Worm (Caenorhabditis elegans) whole organism, young adult: ENCODE measurements around the gene C34B4.5.

Experiments
- D2030.7 ChIP-seq: fragments of 200-800 bp; sonication (Bioruptor generic); IDR thresholded peaks from 2 replicates; pipeline ENCODE4 v1.3.6; 2022; ENCODE audit warnings: missing genetic modification reagents, missing genetic modification characterization, missing compliant biosample characterization
- F22D6.2 ChIP-seq: sonication (generic microtip); optimal IDR thresholded peaks from 2 replicates; lab custom pipeline; 2016; ENCODE audit warnings: mild to moderate bottlenecking, missing genetic modification characterization, missing compliant biosample characterization
- F37B4.10 ChIP-seq: fragments of 200-800 bp; sonication (Bioruptor generic); IDR thresholded peaks from 2 replicates; pipeline ENCODE4 v1.3.6; 2022; ENCODE audit warnings: missing genetic modification characterization, missing compliant biosample characterization
- F52B5.7 ChIP-seq: sonication (generic microtip); optimal IDR thresholded peaks from 2 replicates; lab custom pipeline; 2016; ENCODE audit warnings: mild to moderate bottlenecking, missing genetic modification characterization, missing compliant biosample characterization
- F55B11.4 ChIP-seq: sonication (generic microtip); optimal IDR thresholded peaks from 2 replicates; lab custom pipeline; 2016; ENCODE audit warnings: missing compliant biosample characterization, missing genetic modification characterization, borderline replicate concordance; ENCODE audit not compliant: insufficient read depth
- K11D2.4 ChIP-seq: fragments of 200-800 bp; sonication (Bioruptor generic); IDR thresholded peaks from 2 replicates; pipeline ENCODE4 v1.3.6; 2022; ENCODE audit warnings: missing genetic modification reagents, missing genetic modification characterization, missing compliant biosample characterization
- K12H6.12 ChIP-seq: fragments of 200-800 bp; sonication (Bioruptor generic); optimal IDR thresholded peaks from 2 replicates; lab custom pipeline; 2018; ENCODE audit warnings: mild to moderate bottlenecking, missing genetic modification characterization, missing compliant biosample characterization
- ZK185.1 ChIP-seq: sonication (generic microtip); optimal IDR thresholded peaks from 2 replicates; lab custom pipeline; 2016; ENCODE audit warnings: mild to moderate bottlenecking, missing genetic modification characterization, missing compliant biosample characterization; ENCODE audit not compliant: poor library complexity, severe bottlenecking
- akir-1 ChIP-seq: fragments of 200-800 bp; sonication (Bioruptor generic); optimal IDR thresholded peaks from 2 replicates; lab custom pipeline; 2018; ENCODE audit warnings: mild to moderate bottlenecking, missing genetic modification characterization, moderate library complexity, missing compliant biosample characterization
- aptf-3 ChIP-seq: fragments of 200-800 bp; sonication (Bioruptor generic); IDR thresholded peaks from 2 replicates; pipeline ENCODE4 v1.3.6; 2022; ENCODE audit warnings: missing genetic modification characterization, missing compliant biosample characterization
- athp-1 ChIP-seq: sonication (generic microtip); optimal IDR thresholded peaks from 2 replicates; lab custom pipeline; 2017; ENCODE audit warnings: mild to moderate bottlenecking, missing genetic modification characterization, missing compliant biosample characterization
- attf-5 ChIP-seq: fragments of 200-800 bp; sonication (Bioruptor generic); optimal IDR thresholded peaks from 2 replicates; lab custom pipeline; 2018; ENCODE audit warnings: mild to moderate bottlenecking, missing genetic modification characterization, missing compliant biosample characterization
- attf-6 ChIP-seq: fragments of 200-800 bp; sonication (Bioruptor generic); IDR thresholded peaks from 2 replicates; pipeline ENCODE4 v1.3.6; 2022; ENCODE audit warnings: missing genetic modification reagents, missing genetic modification characterization, missing compliant biosample characterization
- ceh-100 ChIP-seq: fragments of 200-800 bp; sonication (Bioruptor generic); IDR thresholded peaks from 2 replicates; pipeline ENCODE4 v1.3.6; 2022; ENCODE audit warnings: missing genetic modification reagents, missing genetic modification characterization, missing compliant biosample characterization
- ceh-27 ChIP-seq: fragments of 200-800 bp; sonication (Bioruptor generic); optimal IDR thresholded peaks from 2 replicates; lab custom pipeline; 2018; ENCODE audit warnings: mild to moderate bottlenecking, missing genetic modification characterization, moderate library complexity, missing compliant biosample characterization
- ceh-58 ChIP-seq: fragments of 200-800 bp; sonication (Bioruptor generic); IDR thresholded peaks from 2 replicates; pipeline ENCODE4 v1.3.6; 2022; ENCODE audit warnings: missing genetic modification characterization, missing compliant biosample characterization
- ceh-79 ChIP-seq: sonication (generic microtip); optimal IDR thresholded peaks from 2 replicates; lab custom pipeline; 2017; ENCODE audit warnings: mild to moderate bottlenecking, missing genetic modification characterization, missing compliant biosample characterization
- die-1 ChIP-seq: sonication (generic microtip); optimal IDR thresholded peaks from 2 replicates; lab custom pipeline; 2016; ENCODE audit warnings: missing genotype, mild to moderate bottlenecking, missing genetic modification characterization, missing compliant biosample characterization
- dox-1 ChIP-seq: fragments of 200-800 bp; sonication (Bioruptor generic); IDR thresholded peaks from 2 replicates; pipeline ENCODE4 v1.3.6; 2022; ENCODE audit warnings: missing genetic modification reagents, missing genetic modification characterization, missing compliant biosample characterization
- dpl-1 ChIP-seq: fragments of 150-350 bp; optimal IDR thresholded peaks from 2 replicates; lab custom pipeline; 2014; ENCODE audit warnings: missing biosample characterization, missing genetic modification reagents, missing genetic modification characterization
- egl-18 ChIP-seq: fragments of 200-800 bp; sonication (Bioruptor generic); IDR thresholded peaks from 2 replicates; pipeline ENCODE4 v1.3.6; 2022; ENCODE audit warnings: missing genetic modification reagents, missing genetic modification characterization, missing compliant biosample characterization
- egl-44 ChIP-seq: fragments of 200-800 bp; sonication (Bioruptor generic); IDR thresholded peaks from 2 replicates; pipeline ENCODE4 v1.3.6; 2022; ENCODE audit warnings: missing genetic modification reagents, missing genetic modification characterization, missing compliant biosample characterization
- egrh-3 ChIP-seq: fragments of 200-800 bp; sonication (Bioruptor generic); IDR thresholded peaks from 2 replicates; pipeline ENCODE4 v1.3.6; 2022; ENCODE audit warnings: missing genetic modification reagents, missing genetic modification characterization, missing compliant biosample characterization
- hmg-1.2 ChIP-seq: fragments of 200-800 bp; sonication (Bioruptor generic); IDR thresholded peaks from 2 replicates; pipeline ENCODE4 v1.3.6; 2022; ENCODE audit warnings: missing genetic modification reagents, missing genetic modification characterization, missing compliant biosample characterization
- hsf-1 ChIP-seq: fragments of 200-800 bp; sonication (Bioruptor generic); IDR thresholded peaks from 2 replicates; pipeline ENCODE4 v1.3.6; 2022; ENCODE audit warnings: missing genetic modification reagents, missing genetic modification characterization, missing compliant biosample characterization
- lag-1 ChIP-seq: fragments of 200-800 bp; sonication (Bioruptor generic); IDR thresholded peaks from 2 replicates; pipeline ENCODE4 v1.3.6; 2022; ENCODE audit warnings: missing genetic modification reagents, missing genetic modification characterization, missing compliant biosample characterization
- let-526 ChIP-seq: fragments of 200-800 bp; sonication (Bioruptor generic); IDR thresholded peaks from 2 replicates; pipeline ENCODE4 v1.3.6; 2022; ENCODE audit warnings: missing genetic modification reagents, missing genetic modification characterization, missing compliant biosample characterization
- lin-26 ChIP-seq: fragments of 200-800 bp; sonication (Bioruptor generic); IDR thresholded peaks from 2 replicates; pipeline ENCODE4 v1.3.6; 2022; ENCODE audit warnings: missing genetic modification reagents, missing genetic modification characterization, missing compliant biosample characterization
- lin-35 ChIP-seq, 3 experiments: fragments of 150-350 bp in 2 of 3; sonication (generic microtip) in 1 of 3; optimal IDR thresholded peaks; 2 replicates each; lab custom pipeline; 2014 to 2018; ENCODE audit warnings: missing biosample characterization in 3 of 3, missing genetic modification characterization in 3 of 3, missing genetic modification reagents in 3 of 3
- lin-40 ChIP-seq: sonication (generic microtip); optimal IDR thresholded peaks from 2 replicates; lab custom pipeline; 2016; ENCODE audit warnings: missing genetic modification characterization, mild to moderate bottlenecking, missing compliant biosample characterization, missing genotype, missing genetic modification reagents
- lir-1 ChIP-seq: fragments of 200-800 bp; sonication (Bioruptor generic); conservative IDR thresholded peaks from 2 replicates; pipeline ENCODE4 v1.3.6; 2022; ENCODE audit warnings: missing genetic modification reagents, missing genetic modification characterization, missing compliant biosample characterization
- lsl-1 ChIP-seq: fragments of 200-800 bp; sonication (Bioruptor generic); optimal IDR thresholded peaks from 2 replicates; lab custom pipeline; 2018; ENCODE audit warnings: mild to moderate bottlenecking, missing genetic modification characterization, moderate library complexity, missing compliant biosample characterization
- lsy-27 ChIP-seq: sonication (generic microtip); optimal IDR thresholded peaks from 2 replicates; lab custom pipeline; 2017; ENCODE audit warnings: missing genetic modification characterization, mild to moderate bottlenecking, missing compliant biosample characterization, antibody characterized with exemption, missing genotype, borderline replicate concordance; ENCODE audit not compliant: insufficient read depth
- madf-10 ChIP-seq: sonication (generic microtip); optimal IDR thresholded peaks from 2 replicates; lab custom pipeline; 2016; ENCODE audit warnings: mild to moderate bottlenecking, missing genetic modification characterization, missing compliant biosample characterization
- mcd-1 ChIP-seq: fragments of 200-800 bp; sonication (Bioruptor generic); IDR thresholded peaks from 2 replicates; pipeline ENCODE4 v1.3.6; 2022; ENCODE audit warnings: missing genetic modification reagents, missing genetic modification characterization, missing compliant biosample characterization
- mxl-1 ChIP-seq: sonication (generic microtip); optimal IDR thresholded peaks from 2 replicates; lab custom pipeline; 2016; ENCODE audit warnings: missing genetic modification characterization, missing compliant biosample characterization
- nfya-2 ChIP-seq: fragments of 200-800 bp; sonication (Bioruptor generic); IDR thresholded peaks from 2 replicates; pipeline ENCODE4 v1.3.6; 2022; ENCODE audit warnings: missing genetic modification reagents, missing genetic modification characterization, missing compliant biosample characterization
- nhr-120 ChIP-seq: fragments of 200-800 bp; sonication (Bioruptor generic); IDR thresholded peaks from 2 replicates; pipeline ENCODE4 v1.3.6; 2022; ENCODE audit warnings: missing genetic modification characterization, missing compliant biosample characterization
- nhr-27 ChIP-seq: fragments of 200-800 bp; sonication (Bioruptor generic); optimal IDR thresholded peaks from 2 replicates; lab custom pipeline; 2018; ENCODE audit warnings: mild to moderate bottlenecking, missing genetic modification characterization, moderate library complexity, missing compliant biosample characterization
- nhr-80 ChIP-seq: sonication (generic microtip); optimal IDR thresholded peaks from 2 replicates; lab custom pipeline; 2016; ENCODE audit warnings: missing genetic modification characterization, missing compliant biosample characterization
- snpc-4 ChIP-seq, 5 experiments: fragments of 150-350 bp in 1 of 5; sonication (generic microtip) in 4 of 5; optimal IDR thresholded peaks; 2 replicates each; lab custom pipeline; 2014 to 2018; ENCODE audit warnings: missing genetic modification characterization in 5 of 5, missing biosample characterization in 3 of 5, antibody characterized with exemption in 2 of 5, mild to moderate bottlenecking in 2 of 5, missing compliant biosample characterization in 2 of 5, missing genotype in 2 of 5, moderate library complexity in 2 of 5, missing genetic modification reagents in 1 of 5
- somi-1 ChIP-seq: fragments of 200-800 bp; sonication (Bioruptor generic); optimal IDR thresholded peaks from 2 replicates; lab custom pipeline; 2018; ENCODE audit warnings: mild to moderate bottlenecking, missing genetic modification characterization, missing compliant biosample characterization
- tbp1 ChIP-seq: fragments of 200-800 bp; sonication (Bioruptor generic); optimal IDR thresholded peaks from 2 replicates; lab custom pipeline; 2018; ENCODE audit warnings: mild to moderate bottlenecking, missing genetic modification characterization, missing compliant biosample characterization
- tlf-1 ChIP-seq: fragments of 200-800 bp; sonication (Bioruptor generic); optimal IDR thresholded peaks from 2 replicates; lab custom pipeline; 2018; ENCODE audit warnings: mild to moderate bottlenecking, missing genetic modification characterization, missing compliant biosample characterization
- zfh-2 ChIP-seq: fragments of 200-800 bp; sonication (Bioruptor generic); conservative IDR thresholded peaks from 2 replicates; pipeline ENCODE4 v1.3.6; 2022; ENCODE audit warnings: missing genetic modification reagents, missing genetic modification characterization, missing compliant biosample characterization
- zim-3 ChIP-seq: sonication (generic microtip); optimal IDR thresholded peaks from 2 replicates; lab custom pipeline; 2017; ENCODE audit warnings: mild to moderate bottlenecking, missing genetic modification characterization, moderate library complexity, missing compliant biosample characterization
- ztf-18 ChIP-seq: sonication (generic microtip); optimal IDR thresholded peaks from 2 replicates; lab custom pipeline; 2016; ENCODE audit warnings: missing genotype, mild to moderate bottlenecking, missing genetic modification characterization, missing compliant biosample characterization

Gene C34B4.5

DNA sequence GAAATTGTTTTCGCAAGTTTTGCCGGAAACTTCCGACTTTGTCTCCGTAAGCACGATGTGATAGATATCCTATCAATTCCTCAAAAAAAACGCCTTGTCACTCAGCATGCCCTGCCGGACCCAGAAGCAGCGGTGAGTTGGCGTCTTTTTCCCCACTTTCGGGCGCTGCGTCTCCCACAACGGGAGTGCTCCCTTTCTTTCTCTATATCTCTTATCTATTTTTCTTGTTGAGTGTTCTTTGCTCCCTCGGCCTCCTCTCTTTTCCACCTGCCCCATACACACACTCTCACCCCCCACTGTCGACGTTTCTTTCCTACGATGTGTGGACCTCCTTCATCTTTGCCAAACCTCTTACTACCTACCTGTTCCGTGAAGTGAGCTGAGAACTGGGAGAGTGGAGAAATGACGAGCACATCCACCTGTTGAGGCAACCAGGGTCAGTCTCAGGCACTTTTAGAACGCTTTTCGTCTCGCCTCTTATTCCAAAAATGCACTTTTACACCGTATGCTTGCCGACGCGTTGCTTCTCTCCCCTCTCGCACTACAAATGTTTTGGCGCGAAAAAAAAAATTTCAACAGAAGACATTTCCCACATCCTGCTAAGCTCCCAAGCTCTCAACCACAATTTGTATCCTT lies 9.7 kb upstream of the C34B4.5 start:
- no peak for TF ChIP-seq dpl-1 (GFP tag; lab: Kevin White, UChicago)
- no peak for TF ChIP-seq F22D6.2 (tag; lab: Kevin White, UChicago)
- no peak for TF ChIP-seq ceh-100 (GFP tag; lab: Robert Waterston, UW)
- no peak for TF ChIP-seq lin-40
- TF ChIP-seq lir-1 (GFP tag; lab: Robert Waterston, UW): peak; percentile 37; the same call in 1 of the 2 replicates
- TF ChIP-seq tlf-1 (GFP tag; lab: Kevin White, UChicago): peak; percentile 56
- TF ChIP-seq mcd-1: peak; percentile 45; the same call in 1 of the 2 replicates
- peak; percentile 80 for TF ChIP-seq K12H6.12 (tag; lab: Kevin White, UChicago)
- TF ChIP-seq ztf-18 (tag; lab: Kevin White, UChicago): peak; percentile 7
- peak; percentile 3 for TF ChIP-seq athp-1 (tag; lab: Kevin White, UChicago)
- peak in 1 of 3 experiments; percentile 49 for TF ChIP-seq lin-35 (GFP tag; optimal IDR thresholded peaks at IDR 0.05; lab: Kevin White, UChicago)
- TF ChIP-seq let-526 (GFP tag; lab: Robert Waterston, UW): no peak
- TF ChIP-seq tbp1 (GFP tag; lab: Kevin White, UChicago): peak; percentile 36
- TF ChIP-seq die-1: peak; percentile 15
- no peak for TF ChIP-seq ceh-79
- 0 out of 2 replicates have a peak, but pooled peaks have one; percentile 59 for TF ChIP-seq lin-26 (GFP tag; lab: Robert Waterston, UW)
- TF ChIP-seq F37B4.10 (GFP tag; lab: Robert Waterston, UW): no peak
- peak; percentile 25; the same call in 1 of the 2 replicates for TF ChIP-seq K11D2.4 (GFP tag; lab: Robert Waterston, UW)
- TF ChIP-seq aptf-3: no peak
- no peak for TF ChIP-seq lsl-1 (GFP tag; lab: Kevin White, UChicago)
- TF ChIP-seq zim-3 (tag; lab: Kevin White, UChicago): peak; percentile 45
- peak; percentile 90 for TF ChIP-seq zfh-2 (GFP tag; lab: Robert Waterston, UW)
- TF ChIP-seq F52B5.7 (tag; lab: Kevin White, UChicago): peak; percentile 4
- TF ChIP-seq snpc-4 (GFP tag; optimal IDR thresholded peaks at IDR 0.05; lab: Kevin White, UChicago): no peak
- TF ChIP-seq snpc-4 (tag; optimal IDR thresholded peaks at IDR 0.05; lab: Kevin White, UChicago): peak in 2 of 4 experiments; percentile 27 to 56
- no peak for TF ChIP-seq F55B11.4 (tag; lab: Kevin White, UChicago)
- TF ChIP-seq nhr-27 (tag; lab: Kevin White, UChicago): no peak
- peak; percentile 32 for TF ChIP-seq attf-5 (GFP tag; lab: Kevin White, UChicago)
- peak; percentile 74 for TF ChIP-seq somi-1 (GFP tag; lab: Kevin White, UChicago)
- no peak for TF ChIP-seq egl-44 (GFP tag; lab: Robert Waterston, UW)
- TF ChIP-seq egl-18 (GFP tag; lab: Robert Waterston, UW): no peak
- peak; percentile 54; the same call in 1 of the 2 replicates for TF ChIP-seq egrh-3 (GFP tag; lab: Robert Waterston, UW)
- no peak for TF ChIP-seq nhr-120
- TF ChIP-seq dox-1 (GFP tag; lab: Robert Waterston, UW): peak; percentile 62; the same call in 1 of the 2 replicates
- peak; percentile 42 for TF ChIP-seq nhr-80 (tag; lab: Kevin White, UChicago)
- no peak for TF ChIP-seq hsf-1 (GFP tag; lab: Robert Waterston, UW)
- peak; percentile 32 for TF ChIP-seq ceh-27 (GFP tag; lab: Kevin White, UChicago)
- TF ChIP-seq D2030.7 (GFP tag; lab: Robert Waterston, UW): no peak
- no peak for TF ChIP-seq attf-6 (GFP tag; lab: Robert Waterston, UW)
- TF ChIP-seq hmg-1.2 (GFP tag; lab: Robert Waterston, UW): peak; percentile 60; the same call in 1 of the 2 replicates
- TF ChIP-seq nfya-2 (GFP tag; lab: Robert Waterston, UW): no peak
- TF ChIP-seq ceh-58 (GFP tag; lab: Robert Waterston, UW): no peak
- TF ChIP-seq lag-1 (GFP tag; lab: Robert Waterston, UW): no peak
- no peak for TF ChIP-seq lsy-27 (tag; lab: Kevin White, UChicago)
- no peak for TF ChIP-seq akir-1 (GFP tag; lab: Kevin White, UChicago)
- TF ChIP-seq madf-10 (tag; lab: Kevin White, UChicago): peak; percentile 46
- TF ChIP-seq ZK185.1 (tag; lab: Kevin White, UChicago): no peak
- TF ChIP-seq mxl-1 (tag; lab: Kevin White, UChicago): no peak
